Worm (Caenorhabditis elegans) whole organism, young adult: ENCODE measurements around the gene F59B1.4.
"Not testable (repeated sequence)": the region's sequence is repeated elsewhere in the genome, so short reads cannot be mapped to it uniquely, and the experiment has no call there.

Source experiments
- ceh-27 ChIP-seq: fragments of 200-800 bp; sonication (Bioruptor generic); optimal IDR thresholded peaks from 2 replicates; lab custom pipeline; 2018; ENCODE audit warnings: mild to moderate bottlenecking, missing genetic modification characterization, moderate library complexity, missing compliant biosample characterization
- chd-7 ChIP-seq: sonication (generic microtip); optimal IDR thresholded peaks from 2 replicates; lab custom pipeline; 2016; ENCODE audit warnings: mild to moderate bottlenecking, missing genetic modification characterization, moderate library complexity, missing compliant biosample characterization
- mxl-1 ChIP-seq: sonication (generic microtip); optimal IDR thresholded peaks from 2 replicates; lab custom pipeline; 2016; ENCODE audit warnings: missing genetic modification characterization, missing compliant biosample characterization
- sea-2 ChIP-seq: fragments of 200-800 bp; sonication (Bioruptor generic); IDR thresholded peaks from 2 replicates; pipeline ENCODE4 v1.3.6; 2022; ENCODE audit warnings: missing genetic modification characterization, missing compliant biosample characterization
- ztf-25 ChIP-seq: fragments of 200-800 bp; sonication (Bioruptor generic); IDR thresholded peaks from 2 replicates; pipeline ENCODE4 v1.3.6; 2022; ENCODE audit warnings: missing genetic modification reagents, missing genetic modification characterization, missing compliant biosample characterization

DNA sequence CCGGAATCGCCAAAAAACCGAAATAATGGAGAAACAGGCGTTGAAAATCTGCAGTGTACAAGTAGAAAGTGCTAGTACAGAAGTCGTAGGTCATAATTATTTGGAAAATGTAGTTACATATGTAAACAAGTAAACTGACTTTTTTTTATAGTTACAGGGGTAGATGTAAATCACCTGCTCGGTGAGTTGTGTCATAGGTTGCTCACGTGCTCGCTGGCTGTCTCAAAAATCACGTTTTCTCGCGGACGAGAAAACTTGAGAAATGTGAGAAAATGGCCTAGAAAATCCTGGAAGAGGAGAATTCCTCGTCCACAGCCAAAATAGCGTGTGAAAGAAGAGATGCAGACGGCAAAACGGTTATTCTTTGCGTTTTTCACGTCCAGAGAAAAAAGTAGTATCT, 29.8 kb downstream of the F59B1.4 start, which contains the start of gene srh-212:
- not testable (repeated sequence) for TF ChIP-seq sea-2 (GFP tag; lab: Robert Waterston, UW); chd-7 (tag; lab: Kevin White, UChicago); ztf-25 (GFP tag; lab: Robert Waterston, UW); ceh-27 (GFP tag; lab: Kevin White, UChicago); mxl-1
